Fruit fly (Drosophila melanogaster): Measurements from ENCODE around the gene CG9839.

CG9839 gene

dm6 chr3R:8787538-8788282 is 17.9 kb downstream of the CG9839 start:
- no peak for TF ChIP-seq CG17806 (tag; optimal IDR thresholded peaks at IDR 0.05)
- TF ChIP-seq Snoo (tag; optimal IDR thresholded peaks at IDR 0.05): no peak
- TF ChIP-seq gl (tag; optimal IDR thresholded peaks at IDR 0.05): peak; percentile 8
- TF ChIP-seq Pif1B (GFP tag; optimal IDR thresholded peaks at IDR 0.05): no peak
- no peak for TF ChIP-seq EcR (GFP tag; optimal IDR thresholded peaks at IDR 0.05)
- no peak for TF ChIP-seq CG8159 (tag; optimal IDR thresholded peaks at IDR 0.05)
- peak; percentile 75 for TF ChIP-seq CG14655 (GFP tag; optimal IDR thresholded peaks at IDR 0.05)
- no peak for TF ChIP-seq CG32121 (GFP tag; IDR thresholded peaks at IDR 0.05)
- TF ChIP-seq rn (GFP tag; IDR thresholded peaks at IDR 0.05): no peak
- TF ChIP-seq CG34367 (tag; optimal IDR thresholded peaks at IDR 0.05): no peak
- TF ChIP-seq Ets98B (GFP tag; IDR thresholded peaks at IDR 0.05): no peak
- no peak for TF ChIP-seq CG8301 (tag; optimal IDR thresholded peaks at IDR 0.05)

- no peak for TF ChIP-seq Snoo (tag; optimal IDR thresholded peaks at IDR 0.05)
- TF ChIP-seq Ets98B (GFP tag; IDR thresholded peaks at IDR 0.05): no peak; the same call in 1 of the 2 replicates
- TF ChIP-seq CG9948 (tag; optimal IDR thresholded peaks at IDR 0.05): no peak
- 0 out of 3 replicates have a peak, but pooled peaks have one; percentile 23 for TF ChIP-seq CG4496 (GFP tag; IDR thresholded peaks at IDR 0.05)
- no peak for TF ChIP-seq CG8159 (tag; optimal IDR thresholded peaks at IDR 0.05)
- TF ChIP-seq EcR (GFP tag; optimal IDR thresholded peaks at IDR 0.05): peak; percentile 82
Observed at dm6 chr3R:8785451-8785850, 20.2 kb downstream of the CG9839 start.

dm6 chr3R:8784788-8785187 is 20.8 kb downstream of the CG9839 start:
- TF ChIP-seq EcR (GFP tag; optimal IDR thresholded peaks at IDR 0.05) (no peak), CG13204 (GFP tag; optimal IDR thresholded peaks at IDR 0.05) (no peak), CG32121 (GFP tag; IDR thresholded peaks at IDR 0.05) (peak; percentile 80), CG8159 (tag; optimal IDR thresholded peaks at IDR 0.05) (no peak), CG17806 (tag; optimal IDR thresholded peaks at IDR 0.05) (no peak), CG10348 (GFP tag; IDR thresholded peaks at IDR 0.05) (peak; percentile 10; the same call in 1 of the 2 replicates), fd96Ca (GFP tag; IDR thresholded peaks at IDR 0.05) (peak; percentile 62; the same call in 2 of the 3 replicates), Snoo (tag; optimal IDR thresholded peaks at IDR 0.05) (no peak), CG14655 (GFP tag; optimal IDR thresholded peaks at IDR 0.05) (no peak), D1 (tag; optimal IDR thresholded peaks at IDR 0.05) (no peak), gl (tag; optimal IDR thresholded peaks at IDR 0.05) (no peak), CG8301 (tag; optimal IDR thresholded peaks at IDR 0.05) (no peak), Ets98B (GFP tag; IDR thresholded peaks at IDR 0.05) (peak; percentile 73), CG15710 (tag; optimal IDR thresholded peaks at IDR 0.05) (no peak), CG12605 (GFP tag; IDR thresholded peaks at IDR 0.05) (0 out of 2 replicates have a peak, but pooled peaks have one; percentile 24), CG9948 (tag; optimal IDR thresholded peaks at IDR 0.05) (no peak), CG4496 (GFP tag; IDR thresholded peaks at IDR 0.05) (peak; percentile 85), rn (GFP tag; IDR thresholded peaks at IDR 0.05) (peak; percentile 47; the same call in 1 of the 2 replicates)

- TF ChIP-seq CG9948 (tag; optimal IDR thresholded peaks at IDR 0.05) (no peak), Pif1B (GFP tag; optimal IDR thresholded peaks at IDR 0.05) (no peak), CG10348 (GFP tag; IDR thresholded peaks at IDR 0.05) (no peak), rn (GFP tag; IDR thresholded peaks at IDR 0.05) (no peak), CG17806 (tag; optimal IDR thresholded peaks at IDR 0.05) (no peak), CG14655 (GFP tag; optimal IDR thresholded peaks at IDR 0.05) (no peak), Snoo (tag; optimal IDR thresholded peaks at IDR 0.05) (no peak), fd96Ca (GFP tag; IDR thresholded peaks at IDR 0.05) (no peak), CG13204 (GFP tag; optimal IDR thresholded peaks at IDR 0.05) (no peak), CG12605 (GFP tag; IDR thresholded peaks at IDR 0.05) (no peak), Pif1A (GFP tag; optimal IDR thresholded peaks at IDR 0.05) (no peak), D1 (tag; optimal IDR thresholded peaks at IDR 0.05) (no peak), CG32121 (GFP tag; IDR thresholded peaks at IDR 0.05) (no peak), CG34367 (tag; optimal IDR thresholded peaks at IDR 0.05) (no peak), gl (tag; optimal IDR thresholded peaks at IDR 0.05) (no peak), CG8159 (tag; optimal IDR thresholded peaks at IDR 0.05) (no peak), CG15710 (tag; optimal IDR thresholded peaks at IDR 0.05) (no peak), CG4496 (GFP tag; IDR thresholded peaks at IDR 0.05) (no peak), CG8301 (tag; optimal IDR thresholded peaks at IDR 0.05) (no peak)
Observed at dm6 chr3R:8780689-8781088, 24.9 kb downstream of the CG9839 start, which contains the start of gene CG33189. CG33189 (minus strand) TSS chr3R:8780789.

- TF ChIP-seq CG8301 (tag; optimal IDR thresholded peaks at IDR 0.05): no peak
- no peak for TF ChIP-seq CG15710 (tag; optimal IDR thresholded peaks at IDR 0.05)
- no peak for TF ChIP-seq D1 (tag; optimal IDR thresholded peaks at IDR 0.05)
- no peak for TF ChIP-seq Snoo (tag; optimal IDR thresholded peaks at IDR 0.05)
- TF ChIP-seq rn (GFP tag; IDR thresholded peaks at IDR 0.05): no peak
- no peak for TF ChIP-seq fd96Ca (GFP tag; IDR thresholded peaks at IDR 0.05)
- TF ChIP-seq gl (tag; optimal IDR thresholded peaks at IDR 0.05): no peak
- no peak for TF ChIP-seq Pif1A (GFP tag; optimal IDR thresholded peaks at IDR 0.05)
- TF ChIP-seq CG14655 (GFP tag; optimal IDR thresholded peaks at IDR 0.05): no peak
- no peak for TF ChIP-seq CG10348 (GFP tag; IDR thresholded peaks at IDR 0.05)
- no peak for TF ChIP-seq CG32121 (GFP tag; IDR thresholded peaks at IDR 0.05)
- no peak for TF ChIP-seq CG4496 (GFP tag; IDR thresholded peaks at IDR 0.05)
- TF ChIP-seq CG17806 (tag; optimal IDR thresholded peaks at IDR 0.05): no peak
- no peak for TF ChIP-seq CG8159 (tag; optimal IDR thresholded peaks at IDR 0.05)
- no peak for TF ChIP-seq EcR (GFP tag; optimal IDR thresholded peaks at IDR 0.05)
- TF ChIP-seq CG12605 (GFP tag; IDR thresholded peaks at IDR 0.05): no peak
Observed at dm6 chr3R:8779823-8780222, 25.8 kb downstream of the CG9839 start, which contains the start of gene CG33191. CG33191 (minus strand) TSS chr3R:8779923.

Data from whole organism, pupa.